Worm (Caenorhabditis elegans) whole organism, L1 larva: ENCODE measurements around the gene acer-1.

Source experiments
- C04F5.9 ChIP-seq: sonication (generic microtip); optimal IDR thresholded peaks from 2 replicates; lab custom pipeline; 2016; ENCODE audit warnings: missing genetic modification characterization, missing compliant biosample characterization
- ama-1 ChIP-seq: fragments of 150-350 bp; optimal IDR thresholded peaks from 2 replicates; lab custom pipeline; 2014
- blmp-1 ChIP-seq: fragments of 150-350 bp; optimal IDR thresholded peaks from 2 replicates; lab custom pipeline; 2014; ENCODE audit warnings: missing biosample characterization, missing genetic modification characterization
- ceh-8 ChIP-seq: fragments of 200-800 bp; sonication (Bioruptor generic); optimal IDR thresholded peaks from 2 replicates; lab custom pipeline; 2018; ENCODE audit warnings: mild to moderate bottlenecking, missing genetic modification characterization, moderate library complexity, missing compliant biosample characterization
- ceh-82 ChIP-seq, 3 experiments: fragments of 150-350 bp in 1 of 3; sonication (generic microtip) in 2 of 3; optimal IDR thresholded peaks; 2 replicates each; lab custom pipeline; 2014 to 2017; ENCODE audit warnings: missing biosample characterization in 3 of 3, missing genetic modification characterization in 3 of 3
- efl-1 ChIP-seq, 4 experiments: fragments of 150-350 bp; optimal IDR thresholded peaks in 3 of 4; peaks in 1 of 4; 1 replicate in 1 of 4; 2 replicates in 3 of 4; lab custom pipeline; 2014; ENCODE audit warnings: missing biosample characterization in 2 of 4, missing genetic modification characterization in 2 of 4, missing genetic modification reagents in 2 of 4
- egl-13 ChIP-seq: sonication (generic microtip); optimal IDR thresholded peaks from 2 replicates; lab custom pipeline; 2016; ENCODE audit warnings: missing genotype, missing genetic modification reagents, missing genetic modification characterization, missing compliant biosample characterization
- ets-5 ChIP-seq: fragments of 200-800 bp; sonication (Bioruptor generic); IDR thresholded peaks from 2 replicates; pipeline ENCODE4 v1.3.6; 2022; ENCODE audit warnings: missing genetic modification characterization, missing compliant biosample characterization
- fkh-10 ChIP-seq: sonication (generic microtip); optimal IDR thresholded peaks from 2 replicates; lab custom pipeline; 2017; ENCODE audit warnings: missing biosample characterization, missing genetic modification reagents, missing genetic modification characterization
- fkh-4 ChIP-seq: sonication (generic microtip); optimal IDR thresholded peaks from 2 replicates; lab custom pipeline; 2016; ENCODE audit warnings: missing compliant biosample characterization, missing genetic modification characterization, borderline replicate concordance
- fos-1 ChIP-seq: fragments of 150-350 bp; optimal IDR thresholded peaks from 2 replicates; lab custom pipeline; 2014; ENCODE audit warnings: missing biosample characterization, missing genetic modification characterization
- hlh-4 ChIP-seq: sonication (generic microtip); optimal IDR thresholded peaks from 2 replicates; lab custom pipeline; 2016; ENCODE audit warnings: mild to moderate bottlenecking, missing genetic modification characterization, missing compliant biosample characterization
- irx-1 ChIP-seq: sonication (generic microtip); optimal IDR thresholded peaks from 2 replicates; lab custom pipeline; 2016; ENCODE audit warnings: missing genetic modification characterization, missing compliant biosample characterization
- isw-1 ChIP-seq: fragments of 200-800 bp; sonication (Bioruptor generic); IDR thresholded peaks from 2 replicates; pipeline ENCODE4 v1.3.6; 2022; ENCODE audit warnings: missing genetic modification characterization, missing compliant biosample characterization
- jun-1 ChIP-seq: fragments of 150-350 bp; optimal IDR thresholded peaks from 2 replicates; lab custom pipeline; 2014; ENCODE audit warnings: missing biosample characterization, missing genetic modification reagents, missing genetic modification characterization
- lin-13 ChIP-seq: fragments of 150-350 bp; optimal IDR thresholded peaks from 2 replicates; lab custom pipeline; 2014; ENCODE audit warnings: missing biosample characterization, missing genetic modification reagents, missing genetic modification characterization
- lin-14 ChIP-seq: fragments of 200-800 bp; sonication (Bioruptor generic); optimal IDR thresholded peaks from 2 replicates; lab custom pipeline; 2018; ENCODE audit warnings: mild to moderate bottlenecking, missing genetic modification characterization, moderate library complexity, missing compliant biosample characterization
- lin-35 ChIP-seq, 2 experiments: fragments of 150-350 bp; optimal IDR thresholded peaks; 2 replicates each; lab custom pipeline; 2014; ENCODE audit warnings: missing biosample characterization in 2 of 2, missing genetic modification characterization in 2 of 2, missing genetic modification reagents in 2 of 2
- lin-39 ChIP-seq: fragments of 150-350 bp; optimal IDR thresholded peaks from 2 replicates; lab custom pipeline; 2014; ENCODE audit warnings: missing biosample characterization, missing genetic modification reagents, missing genetic modification characterization
- lir-3 ChIP-seq: sonication (generic microtip); optimal IDR thresholded peaks from 2 replicates; lab custom pipeline; 2016; ENCODE audit warnings: mild to moderate bottlenecking, missing genetic modification characterization, moderate library complexity, missing compliant biosample characterization; ENCODE audit not compliant: poor library complexity
- lsy-2 ChIP-seq, 2 experiments: fragments of 150-350 bp; optimal IDR thresholded peaks; 2 replicates each; lab custom pipeline; 2014; ENCODE audit warnings: missing biosample characterization in 2 of 2, missing genetic modification characterization in 2 of 2
- mab-9 ChIP-seq: fragments of 200-800 bp; sonication (Bioruptor generic); IDR thresholded peaks from 2 replicates; pipeline ENCODE4 v1.3.6; 2022; ENCODE audit warnings: missing genetic modification reagents, missing genetic modification characterization, missing compliant biosample characterization
- mdl-1 ChIP-seq, 2 experiments: fragments of 150-350 bp; optimal IDR thresholded peaks; 2 replicates each; lab custom pipeline; 2014 to 2017; ENCODE audit warnings: missing biosample characterization in 2 of 2, missing genetic modification characterization in 2 of 2, inconsistent platforms in 1 of 2
- nhr-11 ChIP-seq: fragments of 150-350 bp; optimal IDR thresholded peaks from 2 replicates; lab custom pipeline; 2014; ENCODE audit warnings: missing biosample characterization, missing genetic modification characterization
- nhr-28 ChIP-seq: fragments of 150-350 bp; optimal IDR thresholded peaks from 2 replicates; lab custom pipeline; 2014; ENCODE audit warnings: missing biosample characterization, missing genetic modification characterization
- nhr-47 ChIP-seq: sonication (generic microtip); optimal IDR thresholded peaks from 2 replicates; lab custom pipeline; 2016; ENCODE audit warnings: mild to moderate bottlenecking, missing genetic modification characterization, moderate library complexity, missing compliant biosample characterization
- nhr-77 ChIP-seq: fragments of 150-350 bp; optimal IDR thresholded peaks from 2 replicates; lab custom pipeline; 2014; ENCODE audit warnings: missing biosample characterization, missing genetic modification characterization
- pag-3 ChIP-seq: sonication (generic microtip); optimal IDR thresholded peaks from 2 replicates; lab custom pipeline; 2017; ENCODE audit warnings: missing genetic modification characterization, mild to moderate bottlenecking, missing compliant biosample characterization, antibody characterized with exemption, borderline replicate concordance; ENCODE audit not compliant: insufficient read depth
- pax-3 ChIP-seq: fragments of 200-800 bp; sonication (Bioruptor generic); optimal IDR thresholded peaks from 2 replicates; lab custom pipeline; 2018; ENCODE audit warnings: mild to moderate bottlenecking, missing genetic modification characterization, moderate library complexity, missing compliant biosample characterization
- rnt-1 ChIP-seq: sonication (generic microtip); optimal IDR thresholded peaks from 2 replicates; lab custom pipeline; 2016; ENCODE audit warnings: mild to moderate bottlenecking, missing genetic modification characterization, moderate library complexity, missing compliant biosample characterization
- snpc-4 ChIP-seq: fragments of 150-350 bp; optimal IDR thresholded peaks from 2 replicates; lab custom pipeline; 2014; ENCODE audit warnings: missing biosample characterization, missing genetic modification characterization
- snu-23 ChIP-seq: sonication (generic microtip); optimal IDR thresholded peaks from 2 replicates; lab custom pipeline; 2016; ENCODE audit warnings: missing genetic modification characterization, missing compliant biosample characterization
- sox-4 ChIP-seq: sonication (generic microtip); optimal IDR thresholded peaks from 2 replicates; lab custom pipeline; 2016; ENCODE audit warnings: missing genetic modification characterization, missing compliant biosample characterization
- sup-37 ChIP-seq: fragments of 200-800 bp; sonication (Bioruptor generic); optimal IDR thresholded peaks from 2 replicates; lab custom pipeline; 2018; ENCODE audit warnings: mild to moderate bottlenecking, missing genetic modification characterization, missing compliant biosample characterization
- swsn-7 ChIP-seq: sonication (generic microtip); optimal IDR thresholded peaks from 2 replicates; lab custom pipeline; 2016; ENCODE audit warnings: missing genetic modification characterization, missing compliant biosample characterization
- unc-130 ChIP-seq: fragments of 150-350 bp; optimal IDR thresholded peaks from 2 replicates; lab custom pipeline; 2017; ENCODE audit warnings: missing biosample characterization, missing genetic modification characterization, inconsistent platforms
- unc-30 ChIP-seq: sonication (generic microtip); optimal IDR thresholded peaks from 2 replicates; lab custom pipeline; 2017; ENCODE audit warnings: missing biosample characterization, missing genetic modification characterization
- vab-15 ChIP-seq: sonication (generic microtip); optimal IDR thresholded peaks from 2 replicates; lab custom pipeline; 2017; ENCODE audit warnings: missing genotype, mild to moderate bottlenecking, missing genetic modification characterization, missing compliant biosample characterization
- xbp-1 ChIP-seq: sonication (generic microtip); optimal IDR thresholded peaks from 2 replicates; lab custom pipeline; 2016; ENCODE audit warnings: missing genetic modification characterization, missing compliant biosample characterization
- zip-4 ChIP-seq: fragments of 200-800 bp; sonication (Bioruptor generic); optimal IDR thresholded peaks from 2 replicates; lab custom pipeline; 2018; ENCODE audit warnings: mild to moderate bottlenecking, missing genetic modification characterization, moderate library complexity, missing compliant biosample characterization
- ztf-11 ChIP-seq, 2 experiments: sonication (generic microtip); optimal IDR thresholded peaks; 2 replicates each; lab custom pipeline; 2016 to 2017; ENCODE audit warnings: missing genetic modification characterization in 2 of 2, missing biosample characterization in 1 of 2, missing compliant biosample characterization in 1 of 2

Gene acer-1

DNA sequence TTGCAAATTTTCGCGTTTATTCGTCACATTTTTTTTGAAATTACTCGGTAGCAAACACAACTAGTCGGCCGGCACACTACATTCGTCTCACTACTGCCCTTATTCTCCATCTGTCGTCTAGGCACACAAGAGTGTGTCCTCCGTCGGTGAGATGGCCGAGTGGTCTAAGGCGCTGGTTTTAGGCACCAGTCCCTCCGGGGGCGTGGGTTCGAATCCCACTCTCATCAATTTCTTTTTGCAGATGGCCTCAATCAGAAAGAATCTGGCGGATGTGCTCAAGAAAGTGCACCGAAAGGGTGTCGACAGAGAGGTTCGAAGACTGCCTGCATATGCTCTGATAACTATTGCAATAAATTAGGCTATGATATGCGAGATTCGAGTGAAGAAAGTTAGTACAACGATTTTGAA lies 37.1 kb downstream of the acer-1 start (continued):
- TF ChIP-seq jun-1 (tag; lab: Kevin White, UChicago), result peak; percentile 65
- peak; percentile 20 for TF ChIP-seq lir-3
- TF ChIP-seq lin-13 (GFP tag; lab: Kevin White, UChicago), result peak; percentile 78
- TF ChIP-seq nhr-47 (tag; lab: Kevin White, UChicago), result peak; percentile 80
- no peak for TF ChIP-seq fkh-4 (tag; lab: Kevin White, UChicago)
- TF ChIP-seq snu-23, result peak; percentile 85
- TF ChIP-seq pax-3 (tag; lab: Kevin White, UChicago), result no peak
- no peak for TF ChIP-seq ets-5 (GFP tag; lab: Robert Waterston, UW)
- peak; percentile 51 to 57 for TF ChIP-seq efl-1 (optimal IDR thresholded peaks at IDR 0.05; lab: Kevin White, UChicago)
- peak; percentile 25 to 57 for TF ChIP-seq efl-1 (GFP tag; optimal IDR thresholded peaks at IDR 0.05 in 1 of 2; lab: Kevin White, UChicago)
- TF ChIP-seq fos-1, result peak; percentile 44
- peak; percentile 82 for TF ChIP-seq rnt-1 (tag; lab: Kevin White, UChicago)
- TF ChIP-seq fkh-10 (GFP tag; lab: Kevin White, UChicago), result peak; percentile 44
- peak; percentile 75 for TF ChIP-seq nhr-77
- peak; percentile 51 for TF ChIP-seq ama-1 (lab: Kevin White, UChicago)
- TF ChIP-seq nhr-11 (tag; lab: Kevin White, UChicago), result no peak
- TF ChIP-seq C04F5.9 (tag; lab: Kevin White, UChicago), result peak; percentile 6
- TF ChIP-seq mdl-1 (tag; optimal IDR thresholded peaks at IDR 0.05; lab: Kevin White, UChicago), result peak in 1 of 2 experiments; percentile 75
- peak; percentile 22 for TF ChIP-seq vab-15 (tag; lab: Kevin White, UChicago)
- TF ChIP-seq zip-4, result no peak
- peak; percentile 15 for TF ChIP-seq unc-130
- peak; percentile 67 for TF ChIP-seq swsn-7 (tag; lab: Kevin White, UChicago)
- TF ChIP-seq hlh-4 (tag; lab: Kevin White, UChicago), result no peak
- peak; percentile 58 to 82 (median 69) for TF ChIP-seq ceh-82 (tag; optimal IDR thresholded peaks at IDR 0.05; lab: Kevin White, UChicago)
- no peak for TF ChIP-seq lin-39 (tag; lab: Kevin White, UChicago)
- TF ChIP-seq mab-9 (GFP tag; lab: Robert Waterston, UW), result peak; percentile 61
- no peak for TF ChIP-seq pag-3 (tag; lab: Kevin White, UChicago)
- TF ChIP-seq snpc-4, result peak; percentile 44
- TF ChIP-seq unc-30 (tag; lab: Kevin White, UChicago), result no peak
- peak in 1 of 2 experiments; percentile 10 for TF ChIP-seq ztf-11 (tag; optimal IDR thresholded peaks at IDR 0.05; lab: Kevin White, UChicago)
- no peak for TF ChIP-seq sup-37 (GFP tag; lab: Kevin White, UChicago)
- TF ChIP-seq lin-35 (GFP tag; optimal IDR thresholded peaks at IDR 0.05; lab: Kevin White, UChicago), result peak; percentile 35 to 83
- TF ChIP-seq isw-1, result peak; percentile 57
- peak; percentile 32 for TF ChIP-seq sox-4
- TF ChIP-seq ceh-8 (GFP tag; lab: Kevin White, UChicago), result no peak
- no peak for TF ChIP-seq egl-13 (tag; lab: Kevin White, UChicago)
- no peak for TF ChIP-seq nhr-28 (tag; lab: Kevin White, UChicago)
- TF ChIP-seq blmp-1 (tag; lab: Kevin White, UChicago), result peak; percentile 18
- peak; percentile 44 to 75 for TF ChIP-seq lsy-2 (tag; optimal IDR thresholded peaks at IDR 0.05; lab: Kevin White, UChicago)
- peak; percentile 50 for TF ChIP-seq irx-1 (tag; lab: Kevin White, UChicago)
- peak; percentile 54 for TF ChIP-seq xbp-1 (tag; lab: Kevin White, UChicago)

DNA sequence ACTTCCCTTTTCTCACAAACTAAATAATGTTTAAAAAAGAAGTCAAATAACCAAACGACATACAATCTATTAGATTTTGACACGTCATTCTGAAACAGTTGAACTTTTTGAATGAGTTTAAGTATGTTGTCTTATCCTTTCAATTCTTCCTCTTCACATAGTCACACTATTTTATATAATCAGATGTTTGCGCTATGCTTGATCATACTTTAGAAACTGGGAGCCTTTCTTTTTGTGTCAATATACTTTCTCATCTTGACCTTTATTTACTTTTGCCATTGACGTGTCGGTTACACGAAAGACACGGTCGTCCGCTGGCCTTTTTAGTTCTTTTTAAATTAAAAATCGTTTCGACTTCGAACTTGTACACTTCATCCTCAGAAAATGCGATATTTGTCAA lies 38.3 kb downstream of the acer-1 start, which contains the start of gene C04A2.15:
C04A2.15 (plus strand) TSS at position 299 of the 400 bp plus-strand sequence.
- TF ChIP-seq lir-3, result no peak
- TF ChIP-seq lin-14, result peak; percentile 34
